Worm (Caenorhabditis elegans) whole organism, late embryonic: ENCODE data around the gene Y54G11A.19.

ENCODE experiments used
- F13H6.1 ChIP-seq: sonication (generic microtip); optimal IDR thresholded peaks from 2 replicates; lab custom pipeline; 2016; ENCODE audit warnings: missing genetic modification characterization, missing compliant biosample characterization
- K02D7.2 ChIP-seq: sonication (generic microtip); optimal IDR thresholded peaks from 2 replicates; lab custom pipeline; 2017; ENCODE audit warnings: mild to moderate bottlenecking, missing genetic modification characterization, missing compliant biosample characterization
- K09A11.1 ChIP-seq: sonication (generic microtip); optimal IDR thresholded peaks from 2 replicates; lab custom pipeline; 2017; ENCODE audit warnings: antibody characterized with exemption, mild to moderate bottlenecking, missing genetic modification characterization, missing compliant biosample characterization; ENCODE audit not compliant: insufficient read depth
- ceh-14 ChIP-seq: sonication (generic microtip); optimal IDR thresholded peaks from 2 replicates; lab custom pipeline; 2016; ENCODE audit warnings: missing genotype, missing genetic modification characterization, missing compliant biosample characterization
- ceh-30 ChIP-seq: fragments of 150-350 bp; optimal IDR thresholded peaks from 2 replicates; lab custom pipeline; 2014; ENCODE audit warnings: missing biosample characterization, missing genetic modification characterization
- che-1 ChIP-seq: sonication (generic microtip); optimal IDR thresholded peaks from 2 replicates; lab custom pipeline; 2016; ENCODE audit warnings: mild to moderate bottlenecking, missing genetic modification characterization, missing compliant biosample characterization
- dmd-4 ChIP-seq: sonication (generic microtip); optimal IDR thresholded peaks from 2 replicates; lab custom pipeline; 2016; ENCODE audit warnings: borderline replicate concordance, missing genetic modification characterization, missing compliant biosample characterization
- dve-1 ChIP-seq: sonication (generic microtip); optimal IDR thresholded peaks from 2 replicates; lab custom pipeline; 2017; ENCODE audit warnings: antibody characterized with exemption, mild to moderate bottlenecking, missing genetic modification characterization, missing compliant biosample characterization
- elt-2 ChIP-seq: sonication (generic microtip); optimal IDR thresholded peaks from 2 replicates; lab custom pipeline; 2016; ENCODE audit warnings: missing genetic modification reagents, missing genetic modification characterization, missing compliant biosample characterization
- elt-4 ChIP-seq: sonication (generic microtip); optimal IDR thresholded peaks from 2 replicates; lab custom pipeline; 2016; ENCODE audit warnings: missing genetic modification characterization, missing compliant biosample characterization
- eyg-1 ChIP-seq: sonication (generic microtip); optimal IDR thresholded peaks from 2 replicates; lab custom pipeline; 2016; ENCODE audit warnings: missing genotype, missing genetic modification characterization, missing compliant biosample characterization
- fkh-10 ChIP-seq: fragments of 150-350 bp; optimal IDR thresholded peaks from 2 replicates; lab custom pipeline; 2014; ENCODE audit warnings: missing biosample characterization, missing genetic modification reagents, missing genetic modification characterization
- gmeb-2 ChIP-seq: sonication (generic microtip); optimal IDR thresholded peaks from 2 replicates; lab custom pipeline; 2016; ENCODE audit warnings: missing genetic modification characterization, inconsistent platforms, missing compliant biosample characterization
- hlh-15 ChIP-seq: sonication (generic microtip); optimal IDR thresholded peaks from 2 replicates; lab custom pipeline; 2016; ENCODE audit warnings: missing genetic modification characterization, missing compliant biosample characterization
- lim-6 ChIP-seq: sonication (generic microtip); optimal IDR thresholded peaks from 2 replicates; lab custom pipeline; 2016; ENCODE audit warnings: missing genetic modification characterization, missing compliant biosample characterization
- lin-11 ChIP-seq: fragments of 200-800 bp; sonication (Bioruptor generic); optimal IDR thresholded peaks from 2 replicates; lab custom pipeline; 2018; ENCODE audit warnings: mild to moderate bottlenecking, missing genetic modification characterization, missing compliant biosample characterization
- mec-3 ChIP-seq: sonication (generic microtip); optimal IDR thresholded peaks from 2 replicates; lab custom pipeline; 2016; ENCODE audit warnings: borderline replicate concordance, missing genetic modification characterization, missing compliant biosample characterization
- nfya-1 ChIP-seq: sonication (generic microtip); optimal IDR thresholded peaks from 2 replicates; lab custom pipeline; 2017; ENCODE audit warnings: missing genetic modification characterization, mild to moderate bottlenecking, missing compliant biosample characterization, antibody characterized with exemption, moderate library complexity
- nhr-11 ChIP-seq: fragments of 150-350 bp; optimal IDR thresholded peaks from 2 replicates; lab custom pipeline; 2014; ENCODE audit warnings: missing biosample characterization, missing genetic modification characterization
- nhr-232 ChIP-seq: sonication (generic microtip); optimal IDR thresholded peaks from 2 replicates; lab custom pipeline; 2016; ENCODE audit warnings: missing genetic modification characterization, missing compliant biosample characterization
- pag-3 ChIP-seq: sonication (generic microtip); optimal IDR thresholded peaks from 2 replicates; lab custom pipeline; 2016; ENCODE audit warnings: missing compliant biosample characterization, missing genetic modification characterization, borderline replicate concordance
- pat-9 ChIP-seq: fragments of 200-800 bp; sonication (Bioruptor generic); optimal IDR thresholded peaks from 2 replicates; lab custom pipeline; 2018; ENCODE audit warnings: mild to moderate bottlenecking, missing genetic modification characterization, moderate library complexity, missing compliant biosample characterization
- pqm-1 ChIP-seq: sonication (generic microtip); optimal IDR thresholded peaks from 2 replicates; lab custom pipeline; 2016; ENCODE audit warnings: missing genetic modification characterization, missing compliant biosample characterization
- pros-1 ChIP-seq: fragments of 150-350 bp; optimal IDR thresholded peaks from 2 replicates; lab custom pipeline; 2014; ENCODE audit warnings: missing biosample characterization, missing genetic modification reagents, missing genetic modification characterization
- ref-2 ChIP-seq: sonication (generic microtip); optimal IDR thresholded peaks from 2 replicates; lab custom pipeline; 2016; ENCODE audit warnings: missing genetic modification characterization, missing compliant biosample characterization
- rnt-1 ChIP-seq: sonication (generic microtip); optimal IDR thresholded peaks from 2 replicates; lab custom pipeline; 2016; ENCODE audit warnings: missing genetic modification characterization, missing compliant biosample characterization
- sox-2 ChIP-seq: fragments of 200-800 bp; sonication (Bioruptor generic); IDR thresholded peaks from 2 replicates; pipeline ENCODE4 v1.3.6; 2022; ENCODE audit warnings: missing genetic modification reagents, missing genetic modification characterization, missing compliant biosample characterization
- syd-9 ChIP-seq: sonication (generic microtip); optimal IDR thresholded peaks from 2 replicates; lab custom pipeline; 2016; ENCODE audit warnings: mild to moderate bottlenecking, missing genetic modification characterization, moderate library complexity, missing compliant biosample characterization
- unc-3 ChIP-seq, 2 experiments: fragments of 200-800 bp in 1 of 2; sonication (Bioruptor generic) in 1 of 2; sonication (generic microtip) in 1 of 2; conservative IDR thresholded peaks in 1 of 2; optimal IDR thresholded peaks in 1 of 2; 2 replicates each; pipeline versions ENCODE4 v1.3.6 to Lab custom; 2016 to 2022; ENCODE audit warnings: missing compliant biosample characterization in 2 of 2, missing genetic modification characterization in 2 of 2, missing genetic modification reagents in 1 of 2
- unc-55 ChIP-seq: sonication (generic microtip); optimal IDR thresholded peaks from 2 replicates; lab custom pipeline; 2017; ENCODE audit warnings: missing biosample characterization, missing genetic modification reagents, missing genetic modification characterization
- unc-86 ChIP-seq: sonication (generic microtip); optimal IDR thresholded peaks from 2 replicates; lab custom pipeline; 2016; ENCODE audit warnings: missing genetic modification characterization, missing compliant biosample characterization
- zip-5 ChIP-seq: sonication (generic microtip); optimal IDR thresholded peaks from 2 replicates; lab custom pipeline; 2016; ENCODE audit warnings: missing genetic modification characterization, missing compliant biosample characterization
- ztf-16 ChIP-seq: sonication (generic microtip); optimal IDR thresholded peaks from 2 replicates; lab custom pipeline; 2017; ENCODE audit warnings: missing genetic modification characterization, missing compliant biosample characterization

Gene Y54G11A.19

ce11 chrII:14287277-14287676 lies 30.6 kb upstream of the Y54G11A.19 start, which contains the start of gene srh-41:
Gene srh-41 (minus strand): TSS chrII:14287377.
- TF ChIP-seq sox-2 (GFP tag; lab: Robert Waterston, UW) (no peak), lin-11 (tag; lab: Kevin White, UChicago) (no peak), lim-6 (no peak), pag-3 (no peak), ref-2 (tag; lab: Kevin White, UChicago) (no peak), mec-3 (tag; lab: Kevin White, UChicago) (no peak), nhr-232 (tag; lab: Kevin White, UChicago) (no peak), gmeb-2 (tag; lab: Kevin White, UChicago) (no peak), ztf-16 (no peak), pqm-1 (tag; lab: Kevin White, UChicago) (no peak)

DNA sequence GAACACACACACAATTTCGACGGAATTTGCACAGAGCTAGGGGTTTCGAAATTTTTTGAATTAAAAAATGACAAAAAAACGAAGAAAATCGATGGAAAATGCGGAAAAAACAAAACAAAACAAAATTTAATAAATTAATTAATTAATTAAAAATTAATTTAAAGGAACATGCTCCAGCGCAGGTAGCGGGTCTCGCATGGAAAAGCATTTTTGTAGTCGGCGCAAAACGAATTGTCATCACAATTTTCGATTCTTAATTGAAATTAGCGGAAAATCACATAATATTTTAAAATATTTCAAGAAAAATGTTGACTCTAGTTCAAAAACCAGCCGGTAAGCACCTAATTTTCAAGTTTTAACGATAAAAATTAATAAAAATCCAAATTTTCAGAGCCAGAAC lies 19.7 kb upstream of the Y54G11A.19 start, which contains the start of gene Y54G11A.3:
Y54G11A.3 (plus strand) TSS at position 213 of the 400 bp plus-strand sequence.
- TF ChIP-seq zip-5 = no peak
- TF ChIP-seq eyg-1 (tag; lab: Kevin White, UChicago) = no peak
- TF ChIP-seq K02D7.2 (tag; lab: Kevin White, UChicago) = no peak
- no peak for TF ChIP-seq elt-4 (tag; lab: Kevin White, UChicago)
- no peak for TF ChIP-seq K09A11.1 (tag; lab: Kevin White, UChicago)
- TF ChIP-seq dmd-4 (tag; lab: Kevin White, UChicago) = no peak
- no peak for TF ChIP-seq nhr-11

ce11 chrII:14269839-14270238 lies 13.2 kb upstream of the Y54G11A.19 start:
- TF ChIP-seq nfya-1 (tag; lab: Kevin White, UChicago) (peak; percentile 88), syd-9 (tag; lab: Kevin White, UChicago) (no peak), che-1 (tag; lab: Kevin White, UChicago) (no peak)
- TF ChIP-seq, all 69 proteins: peak for 1

DNA sequence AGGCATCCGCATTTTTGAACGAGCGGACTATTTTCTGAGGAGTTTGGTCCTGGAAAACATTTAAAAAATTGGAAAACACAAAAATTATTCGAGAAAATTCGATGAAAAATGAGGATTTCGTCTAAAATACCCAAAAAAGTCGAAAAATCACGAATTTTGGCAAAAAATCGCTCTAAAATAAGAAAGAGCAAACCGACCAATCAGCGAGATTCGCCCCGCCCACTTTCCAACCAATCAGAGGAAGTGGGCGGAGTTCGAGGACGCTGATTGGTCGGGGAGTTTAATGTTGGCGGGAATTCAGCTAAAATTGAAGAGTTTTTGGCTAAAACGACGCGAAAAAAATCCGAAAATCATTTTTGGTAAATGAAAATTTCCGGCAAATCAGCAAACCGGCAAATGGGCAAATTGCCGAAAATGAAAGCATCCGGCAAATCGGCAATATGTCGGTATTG lies 12.5 kb upstream of the Y54G11A.19 start, which contains the start of gene Y54G11A.1:
Y54G11A.1 (minus strand) TSS at position 51 of the 452 bp plus-strand sequence.
- no peak for TF ChIP-seq ceh-14 (tag; lab: Kevin White, UChicago)
- peak; percentile 97 for TF ChIP-seq nfya-1 (tag; lab: Kevin White, UChicago)

ce11 chrII:14257943-14258342 lies 1.3 kb upstream of the Y54G11A.19 start:
- TF ChIP-seq pat-9 (tag; lab: Kevin White, UChicago) (no peak), unc-86 (no peak), ceh-14 (tag; lab: Kevin White, UChicago) (no peak), dve-1 (tag; lab: Kevin White, UChicago) (no peak), pros-1 (tag; lab: Kevin White, UChicago) (no peak), fkh-10 (GFP tag; lab: Kevin White, UChicago) (no peak), zip-5 (no peak), ref-2 (tag; lab: Kevin White, UChicago) (no peak), hlh-15 (no peak), F13H6.1 (tag; lab: Kevin White, UChicago) (no peak), ceh-30 (no peak), rnt-1 (no peak), K09A11.1 (tag; lab: Kevin White, UChicago) (no peak), unc-55 (GFP tag; lab: Kevin White, UChicago) (no peak), pag-3 (no peak), eyg-1 (tag; lab: Kevin White, UChicago) (no peak), elt-2 (tag; lab: Kevin White, UChicago) (no peak), unc-3 (GFP tag; conservative IDR thresholded peaks at IDR 0.05; lab: Robert Waterston, UW) (no peak), unc-3 (tag; optimal IDR thresholded peaks at IDR 0.05; lab: Kevin White, UChicago) (no peak)
